Fruit fly (Drosophila melanogaster) whole organism, pupa: ENCODE results near the gene CG18258.

ENCODE experiments used
- CG14655 ChIP-seq: fragments of 200-800 bp; sonication (Bioruptor generic); optimal IDR thresholded peaks from 3 replicates; lab custom pipeline; 2017; ENCODE audit warnings: mild to moderate bottlenecking, missing biosample characterization, missing genetic modification reagents, missing genetic modification characterization
- CG17806 ChIP-seq: fragments of 200-800 bp; sonication (Bioruptor generic); optimal IDR thresholded peaks from 2 replicates; lab custom pipeline; 2018; ENCODE audit warnings: missing biosample characterization, mild to moderate bottlenecking, missing genetic modification characterization, moderate library complexity
- CG32121 ChIP-seq: fragments of 200-800 bp; sonication (Bioruptor generic); IDR thresholded peaks from 2 replicates; pipeline ENCODE4 v1.3.6; 2022; ENCODE audit warnings: missing biosample characterization, missing genetic modification characterization
- CG34367 ChIP-seq: fragments of 200-800 bp; sonication (Bioruptor generic); optimal IDR thresholded peaks from 2 replicates; lab custom pipeline; 2018; ENCODE audit warnings: missing biosample characterization, mild to moderate bottlenecking, missing genetic modification characterization
- CG8301 ChIP-seq: fragments of 200-800 bp; sonication (Bioruptor generic); optimal IDR thresholded peaks from 2 replicates; lab custom pipeline; 2018; ENCODE audit warnings: missing biosample characterization, mild to moderate bottlenecking, missing genetic modification characterization
- CG9948 ChIP-seq: fragments of 200-800 bp; sonication (Bioruptor generic); optimal IDR thresholded peaks from 2 replicates; lab custom pipeline; 2018; ENCODE audit warnings: missing biosample characterization, mild to moderate bottlenecking, missing genetic modification characterization, moderate library complexity
- EcR ChIP-seq: fragments of 200-800 bp; sonication (Bioruptor generic); optimal IDR thresholded peaks from 3 replicates; lab custom pipeline; 2019; ENCODE audit warnings: missing biosample characterization, missing genetic modification characterization, mild to moderate bottlenecking, moderate library complexity, missing genetic modification reagents
- Ets98B ChIP-seq: fragments of 200-800 bp; sonication (Bioruptor generic); IDR thresholded peaks from 2 replicates; pipeline ENCODE4 v1.3.6; 2022; ENCODE audit warnings: missing biosample characterization, missing genetic modification characterization
- fd96Ca ChIP-seq: fragments of 200-800 bp; sonication (Bioruptor generic); IDR thresholded peaks from 3 replicates; pipeline ENCODE4 v1.3.6; 2022; ENCODE audit warnings: missing biosample characterization, missing genetic modification characterization
- gl ChIP-seq: fragments of 200-800 bp; sonication (Bioruptor generic); optimal IDR thresholded peaks from 2 replicates; lab custom pipeline; 2018; ENCODE audit warnings: missing biosample characterization, mild to moderate bottlenecking, missing genetic modification characterization
- rn ChIP-seq: fragments of 200-800 bp; sonication (Bioruptor generic); IDR thresholded peaks from 2 replicates; pipeline ENCODE4 v1.3.6; 2022; ENCODE audit warnings: missing biosample characterization, missing genetic modification characterization

DNA sequence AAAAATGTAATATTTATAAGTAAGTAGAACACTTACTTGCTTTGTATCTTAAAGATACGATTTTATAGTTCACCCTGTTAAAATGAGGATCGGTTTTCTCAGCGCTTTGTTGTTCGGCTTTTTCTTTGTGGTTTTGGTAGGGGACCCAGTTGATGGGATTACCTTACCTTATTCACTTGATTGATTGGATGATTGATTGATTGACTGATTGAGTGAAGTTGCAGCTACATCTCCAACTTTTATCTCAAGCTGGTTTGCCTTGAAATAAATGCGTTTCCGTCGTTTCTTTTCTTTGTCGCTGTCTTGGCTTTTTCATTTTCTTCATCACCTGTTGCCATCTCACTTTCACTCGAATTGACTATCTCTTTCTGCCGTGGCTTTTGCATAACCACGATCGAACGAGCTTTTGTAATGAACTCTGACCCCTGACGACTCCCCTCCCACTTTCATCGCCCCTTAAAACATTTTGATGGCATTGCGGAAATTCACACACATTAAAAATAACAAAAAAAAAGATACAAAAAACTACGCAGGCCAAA, 39.3 kb upstream of the CG18258 start:
- TF ChIP-seq gl (tag; lab: Kevin White, UChicago) (no peak), CG17806 (no peak), CG9948 (no peak), CG8301 (no peak), EcR (GFP tag; lab: Kevin White, UChicago) (no peak), CG32121 (GFP tag; lab: Robert Waterston, UW) (no peak), fd96Ca (GFP tag; lab: Robert Waterston, UW) (no peak), Ets98B (no peak), CG14655 (GFP tag; lab: Kevin White, UChicago) (no peak), rn (no peak), CG34367 (no peak)
